Fruit fly (Drosophila melanogaster) whole organism, adult: ENCODE data around the gene CG33107.

Source experiments
- CG33017 ChIP-seq: fragments of 200-800 bp; sonication (Bioruptor generic); optimal IDR thresholded peaks from 2 replicates; lab custom pipeline; 2018; ENCODE audit warnings: missing biosample characterization, mild to moderate bottlenecking, missing genetic modification characterization, moderate library complexity
- CG7045 ChIP-seq: fragments of 200-800 bp; sonication (Bioruptor generic); optimal IDR thresholded peaks from 2 replicates; lab custom pipeline; 2017; ENCODE audit warnings: missing biosample characterization, mild to moderate bottlenecking, missing genetic modification characterization
- CG7101 ChIP-seq: fragments of 200-800 bp; sonication (Bioruptor generic); optimal IDR thresholded peaks from 2 replicates; lab custom pipeline; 2018; ENCODE audit warnings: missing biosample characterization, mild to moderate bottlenecking, missing genetic modification characterization, moderate library complexity
- cnc ChIP-seq, 2 experiments: fragments of >200 bp; optimal IDR thresholded peaks; 2 replicates each; lab custom pipeline; 2017
- ovo ChIP-seq: fragments of 200-800 bp; sonication (Bioruptor generic); optimal IDR thresholded peaks from 2 replicates; lab custom pipeline; 2016; ENCODE audit warnings: missing biosample characterization, missing genetic modification characterization
- pad ChIP-seq: fragments of 200-800 bp; sonication (Bioruptor generic); optimal IDR thresholded peaks from 3 replicates; lab custom pipeline; 2017; ENCODE audit warnings: missing biosample characterization, missing genetic modification characterization, mild to moderate bottlenecking, moderate library complexity, missing genetic modification reagents
- tj ChIP-seq: fragments of 200-800 bp; sonication (Bioruptor generic); optimal IDR thresholded peaks from 3 replicates; lab custom pipeline; 2017; ENCODE audit warnings: missing biosample characterization, mild to moderate bottlenecking, missing genetic modification characterization, moderate library complexity
- toe ChIP-seq: fragments of 200-800 bp; sonication (Bioruptor generic); optimal IDR thresholded peaks from 2 replicates; lab custom pipeline; 2016; ENCODE audit warnings: missing biosample characterization, missing genetic modification characterization

- TF ChIP-seq CG33017 (tag; lab: Kevin White, UChicago) (no peak), CG7101 (tag; lab: Kevin White, UChicago) (no peak), CG7045 (GFP tag; lab: Kevin White, UChicago) (no peak), pad (no peak), tj (GFP tag; lab: Kevin White, UChicago) (no peak), ovo (no peak), toe (GFP tag; lab: Kevin White, UChicago) (no peak), cnc (optimal IDR thresholded peaks at IDR 0.05; lab: Kevin White, UChicago) (no peak)
Observed at dm6 chr3R:22568508-22568907, 16.0 kb downstream of the CG33107 start.
